Fruit fly (Drosophila melanogaster) whole organism, embryonic: ENCODE results near the gene Esyt2.

Experiments used
- CG11398 ChIP-seq: fragments of 200-800 bp; sonication (Bioruptor generic); optimal IDR thresholded peaks from 2 replicates; lab custom pipeline; 2016; ENCODE audit warnings: missing biosample characterization, missing genetic modification characterization
- CG9797 ChIP-seq: fragments of 200-800 bp; sonication (Bioruptor generic); optimal IDR thresholded peaks from 3 replicates; lab custom pipeline; 2018; ENCODE audit warnings: missing biosample characterization, mild to moderate bottlenecking, missing genetic modification characterization
- CoRest ChIP-seq: fragments of 200-800 bp; sonication (Bioruptor generic); optimal IDR thresholded peaks from 3 replicates; lab custom pipeline; 2018; ENCODE audit warnings: missing biosample characterization, mild to moderate bottlenecking, missing genetic modification characterization, moderate library complexity
- Dip2 ChIP-seq: fragments of 200-800 bp; sonication (Bioruptor generic); IDR thresholded peaks from 2 replicates; pipeline ENCODE4 v1.3.6; 2022; ENCODE audit warnings: missing biosample characterization, missing genetic modification characterization
- Side ChIP-seq: fragments of 200-800 bp; sonication (Bioruptor generic); optimal IDR thresholded peaks from 2 replicates; lab custom pipeline; 2016; ENCODE audit warnings: missing biosample characterization, missing genetic modification characterization
- hth ChIP-seq: fragments of >200 bp; optimal IDR thresholded peaks from 2 replicates; lab custom pipeline; 2017; ENCODE audit warnings: inconsistent platforms

dm6 chr3R:24590276-24590675, 45.8 kb downstream of the Esyt2 start:
- TF ChIP-seq Side (no peak), Dip2 (GFP tag; lab: Robert Waterston, UW) (no peak), CoRest (tag; lab: Kevin White, UChicago) (no peak), CG9797 (GFP tag; lab: Kevin White, UChicago) (no peak), hth (no peak), CG11398 (GFP tag; lab: Kevin White, UChicago) (no peak)
